Worm (Caenorhabditis elegans) whole organism, L2 larva: ENCODE measurements around the gene aldo-2.

Experiments
- C34F6.9 ChIP-seq: fragments of 150-350 bp; optimal IDR thresholded peaks from 2 replicates; lab custom pipeline; 2014; ENCODE audit warnings: missing biosample characterization, missing genetic modification characterization
- F13H6.1 ChIP-seq: sonication (generic microtip); optimal IDR thresholded peaks from 2 replicates; lab custom pipeline; 2016; ENCODE audit warnings: missing genetic modification characterization, missing compliant biosample characterization
- R02D3.7 ChIP-seq: fragments of 150-350 bp; optimal IDR thresholded peaks from 2 replicates; lab custom pipeline; 2014; ENCODE audit warnings: missing biosample characterization, missing genetic modification characterization
- ZK546.5 ChIP-seq: sonication (generic microtip); optimal IDR thresholded peaks from 2 replicates; lab custom pipeline; 2017; ENCODE audit warnings: missing biosample characterization, missing genetic modification characterization
- alr-1 ChIP-seq: fragments of 150-350 bp; optimal IDR thresholded peaks from 2 replicates; lab custom pipeline; 2014; ENCODE audit warnings: missing biosample characterization, missing genetic modification characterization
- aly-2 ChIP-seq: fragments of 150-350 bp; optimal IDR thresholded peaks from 2 replicates; lab custom pipeline; 2014; ENCODE audit warnings: missing biosample characterization, missing genetic modification characterization
- ceh-82 ChIP-seq: fragments of 150-350 bp; optimal IDR thresholded peaks from 2 replicates; lab custom pipeline; 2014; ENCODE audit warnings: missing biosample characterization, missing genetic modification characterization
- crh-2 ChIP-seq: sonication (generic microtip); optimal IDR thresholded peaks from 2 replicates; lab custom pipeline; 2017; ENCODE audit warnings: missing biosample characterization, missing genetic modification characterization
- dmd-4 ChIP-seq: sonication (generic microtip); optimal IDR thresholded peaks from 2 replicates; lab custom pipeline; 2017; ENCODE audit warnings: missing biosample characterization, missing genetic modification characterization
- egl-27 ChIP-seq: sonication (generic microtip); optimal IDR thresholded peaks from 3 replicates; lab custom pipeline; 2017; ENCODE audit warnings: missing biosample characterization, missing genetic modification reagents, missing genetic modification characterization
- elt-1 ChIP-seq: fragments of 150-350 bp; optimal IDR thresholded peaks from 2 replicates; lab custom pipeline; 2014; ENCODE audit warnings: missing biosample characterization, missing genetic modification characterization
- elt-3 ChIP-seq: sonication (generic microtip); optimal IDR thresholded peaks from 2 replicates; lab custom pipeline; 2017; ENCODE audit warnings: missing biosample characterization, missing genetic modification characterization
- fos-1 ChIP-seq: fragments of 150-350 bp; optimal IDR thresholded peaks from 2 replicates; lab custom pipeline; 2014; ENCODE audit warnings: missing biosample characterization, missing genetic modification characterization
- gmeb-1 ChIP-seq: fragments of 150-350 bp; optimal IDR thresholded peaks from 2 replicates; lab custom pipeline; 2014; ENCODE audit warnings: missing biosample characterization, missing genetic modification characterization
- lin-11 ChIP-seq: fragments of 150-350 bp; sonication (generic microtip); optimal IDR thresholded peaks from 2 replicates; lab custom pipeline; 2014; ENCODE audit warnings: missing biosample characterization, missing genetic modification characterization, inconsistent platforms, mixed read lengths
- mab-5 ChIP-seq: fragments of 150-350 bp; optimal IDR thresholded peaks from 2 replicates; lab custom pipeline; 2014; ENCODE audit warnings: missing biosample characterization, missing genetic modification characterization
- mbf-1 ChIP-seq: sonication (generic microtip); optimal IDR thresholded peaks from 2 replicates; lab custom pipeline; 2017; ENCODE audit warnings: missing biosample characterization, missing genetic modification characterization
- mdl-1 ChIP-seq, 2 experiments: fragments of 150-350 bp in 1 of 2; sonication (generic microtip) in 1 of 2; optimal IDR thresholded peaks; 2 replicates each; lab custom pipeline; 2017; ENCODE audit warnings: missing biosample characterization in 2 of 2, missing genetic modification characterization in 2 of 2
- nhr-10 ChIP-seq: sonication (generic microtip); optimal IDR thresholded peaks from 2 replicates; lab custom pipeline; 2017; ENCODE audit warnings: missing biosample characterization, missing genetic modification characterization
- nhr-11 ChIP-seq: fragments of 150-350 bp; optimal IDR thresholded peaks from 2 replicates; lab custom pipeline; 2014; ENCODE audit warnings: missing biosample characterization, missing genetic modification characterization
- nhr-12 ChIP-seq: fragments of 150-350 bp; optimal IDR thresholded peaks from 2 replicates; lab custom pipeline; 2014; ENCODE audit warnings: missing biosample characterization, missing genetic modification characterization
- nhr-129 ChIP-seq: fragments of 150-350 bp; optimal IDR thresholded peaks from 2 replicates; lab custom pipeline; 2014; ENCODE audit warnings: missing biosample characterization, missing genetic modification characterization
- nhr-21 ChIP-seq: fragments of 150-350 bp; optimal IDR thresholded peaks from 2 replicates; lab custom pipeline; 2014; ENCODE audit warnings: missing biosample characterization, missing genetic modification characterization
- nhr-23 ChIP-seq: fragments of 150-350 bp; optimal IDR thresholded peaks from 2 replicates; lab custom pipeline; 2014; ENCODE audit warnings: missing biosample characterization, missing genetic modification reagents, missing genetic modification characterization
- nhr-25 ChIP-seq: fragments of 150-350 bp; sonication (generic microtip); optimal IDR thresholded peaks from 3 replicates; lab custom pipeline; 2014; ENCODE audit warnings: missing biosample characterization, missing genetic modification characterization
- nhr-77 ChIP-seq: fragments of 150-350 bp; optimal IDR thresholded peaks from 2 replicates; lab custom pipeline; 2014; ENCODE audit warnings: missing biosample characterization, missing genetic modification characterization
- sem-4 ChIP-seq: fragments of 150-350 bp; optimal IDR thresholded peaks from 2 replicates; lab custom pipeline; 2014; ENCODE audit warnings: missing biosample characterization, missing genetic modification reagents, missing genetic modification characterization
- skn-1 ChIP-seq: sonication (generic microtip); optimal IDR thresholded peaks from 2 replicates; lab custom pipeline; 2017; ENCODE audit warnings: missing biosample characterization, missing genetic modification characterization
- sma-3 ChIP-seq: sonication (generic microtip); optimal IDR thresholded peaks from 2 replicates; lab custom pipeline; 2016; ENCODE audit warnings: missing genetic modification reagents, missing genetic modification characterization, missing compliant biosample characterization
- sma-9 ChIP-seq, 2 experiments: fragments of 150-350 bp in 1 of 2; sonication (generic microtip) in 1 of 2; optimal IDR thresholded peaks; 2 replicates each; lab custom pipeline; 2014 to 2016; ENCODE audit warnings: missing genetic modification characterization in 2 of 2, mild to moderate bottlenecking in 1 of 2, missing biosample characterization in 1 of 2, missing compliant biosample characterization in 1 of 2, missing genetic modification reagents in 1 of 2, moderate library complexity in 1 of 2
- snpc-4 ChIP-seq: fragments of 150-350 bp; optimal IDR thresholded peaks from 2 replicates; lab custom pipeline; 2014; ENCODE audit warnings: missing biosample characterization, missing genetic modification characterization
- unc-39 ChIP-seq: fragments of 150-350 bp; optimal IDR thresholded peaks from 2 replicates; lab custom pipeline; 2014; ENCODE audit warnings: missing biosample characterization, missing genetic modification characterization
- unc-55 ChIP-seq: fragments of 150-350 bp; sonication (generic microtip); optimal IDR thresholded peaks from 3 replicates; lab custom pipeline; 2014; ENCODE audit warnings: missing biosample characterization, missing genetic modification reagents, missing genetic modification characterization
- unc-62 ChIP-seq: fragments of 150-350 bp; optimal IDR thresholded peaks from 2 replicates; lab custom pipeline; 2014; ENCODE audit warnings: missing biosample characterization, missing genetic modification reagents, missing genetic modification characterization
- zag-1 ChIP-seq: fragments of 150-350 bp; optimal IDR thresholded peaks from 2 replicates; lab custom pipeline; 2014; ENCODE audit warnings: missing biosample characterization, missing genetic modification characterization
- ztf-1 ChIP-seq: fragments of 200-800 bp; sonication (Bioruptor generic); conservative IDR thresholded peaks from 2 replicates; pipeline ENCODE4 v1.3.6; 2022; ENCODE audit warnings: missing genetic modification characterization, missing compliant biosample characterization
- ztf-11 ChIP-seq: sonication (generic microtip); optimal IDR thresholded peaks from 2 replicates; lab custom pipeline; 2017; ENCODE audit warnings: missing biosample characterization, missing genetic modification characterization
- ztf-4 ChIP-seq: fragments of 150-350 bp; optimal IDR thresholded peaks from 2 replicates; lab custom pipeline; 2014; ENCODE audit warnings: missing biosample characterization, missing genetic modification characterization

aldo-2 gene

DNA sequence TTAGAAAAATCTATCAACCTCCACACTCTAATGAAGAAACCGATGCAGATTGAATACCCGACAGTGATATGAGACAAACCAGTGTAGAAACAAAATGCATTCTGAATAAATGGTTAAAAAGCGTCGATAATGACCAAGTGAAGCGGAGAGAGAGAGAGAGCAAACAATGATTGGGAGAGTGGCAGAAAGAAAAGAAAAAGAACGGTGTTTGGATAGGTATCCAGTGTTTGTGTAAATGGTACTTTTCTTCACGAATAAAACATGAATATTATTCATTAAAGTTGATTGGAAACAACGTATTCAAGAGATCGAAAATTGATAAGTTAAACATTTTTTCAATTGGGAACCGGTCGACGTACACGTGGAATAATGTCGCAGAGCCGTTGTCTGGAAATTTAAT is 7.0 kb downstream of the aldo-2 start, which contains the start of gene F01F1.15:
F01F1.15 (minus strand) TSS at position 101 of the 400 bp plus-strand sequence.
- TF ChIP-seq nhr-12 (no peak), mdl-1 (tag; optimal IDR thresholded peaks at IDR 0.05; lab: Kevin White, UChicago) (no peak), alr-1 (tag; lab: Kevin White, UChicago) (no peak)

- TF ChIP-seq unc-39 (tag; lab: Kevin White, UChicago) (no peak), zag-1 (tag; lab: Kevin White, UChicago) (no peak), nhr-21 (tag; lab: Kevin White, UChicago) (no peak), mab-5 (no peak), sma-3 (GFP tag; lab: Kevin White, UChicago) (no peak), R02D3.7 (tag; lab: Kevin White, UChicago) (no peak), nhr-129 (tag; lab: Kevin White, UChicago) (no peak), sem-4 (tag; lab: Kevin White, UChicago) (no peak), nhr-23 (tag; lab: Kevin White, UChicago) (no peak), ztf-4 (tag; lab: Kevin White, UChicago) (no peak), snpc-4 (tag; lab: Kevin White, UChicago) (no peak), aly-2 (no peak), ZK546.5 (tag; lab: Kevin White, UChicago) (no peak)
These were observed 8.0 kb downstream of the aldo-2 start, which contains the start of gene eng-1 for ce11 chrIII:5868401-5868800. Gene eng-1 (minus strand): TSS chrIII:5868501.

ce11 chrIII:5864270-5864669 is 12.2 kb downstream of the aldo-2 start, which contains the start of gene rabn-5:
Gene rabn-5 (plus strand): TSS chrIII:5864553.
- peak; percentile 53 for TF ChIP-seq C34F6.9 (tag; lab: Kevin White, UChicago)
- TF ChIP-seq sma-9 (GFP tag; optimal IDR thresholded peaks at IDR 0.05; lab: Kevin White, UChicago): no peak
- no peak for TF ChIP-seq sma-9 (tag; optimal IDR thresholded peaks at IDR 0.05; lab: Kevin White, UChicago)
- peak; percentile 57 for TF ChIP-seq fos-1 (tag; lab: Kevin White, UChicago)

DNA sequence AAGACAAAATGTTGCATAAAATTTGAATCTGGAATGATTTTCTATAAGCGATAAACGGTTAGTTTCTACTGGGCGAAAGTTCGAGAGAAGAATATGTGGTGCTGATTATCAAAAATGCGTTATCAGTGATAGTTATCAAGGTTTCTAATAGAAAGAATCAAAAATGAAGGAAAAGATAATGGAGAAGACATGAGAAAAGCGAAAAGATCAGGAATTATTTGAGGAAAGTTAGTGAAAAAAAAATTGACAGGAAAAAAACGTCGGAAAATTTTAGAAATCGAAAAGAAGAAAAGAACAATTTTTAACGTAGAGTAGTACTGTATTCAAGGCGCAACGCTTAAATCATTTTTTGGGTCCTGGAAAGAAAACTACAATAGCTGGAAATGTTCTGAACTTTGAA is 12.7 kb downstream of the aldo-2 start, which contains the start of gene dnpp-1:
dnpp-1 (minus strand) TSS at position 30 of the 400 bp plus-strand sequence.
- TF ChIP-seq crh-2 (tag; lab: Kevin White, UChicago) (peak; percentile 63), nhr-23 (tag; lab: Kevin White, UChicago) (no peak), skn-1 (tag; lab: Kevin White, UChicago) (peak; percentile 72), sma-9 (GFP tag; optimal IDR thresholded peaks at IDR 0.05; lab: Kevin White, UChicago) (no peak), sma-9 (tag; optimal IDR thresholded peaks at IDR 0.05; lab: Kevin White, UChicago) (no peak), fos-1 (tag; lab: Kevin White, UChicago) (peak; percentile 87)

DNA sequence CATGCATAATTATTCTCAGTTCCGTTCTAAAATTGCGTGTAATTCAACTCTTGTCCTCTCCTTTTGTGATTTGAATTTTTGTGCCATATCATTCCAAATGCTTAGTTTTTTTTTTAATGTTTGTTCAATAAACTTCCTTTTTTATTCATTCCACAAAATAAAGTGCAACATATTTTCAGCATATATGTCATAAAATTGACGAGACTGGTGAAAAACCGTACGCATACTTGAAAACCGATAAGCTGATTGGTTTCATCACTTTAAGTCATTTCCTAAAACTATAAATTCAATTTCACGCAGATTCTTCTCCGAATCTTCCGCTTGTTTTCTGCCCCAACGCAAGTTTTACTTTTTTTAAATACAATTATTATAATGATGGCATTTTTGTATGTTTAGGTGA is 17.4 kb downstream of the aldo-2 start, which contains the start of gene dpf-4:
dpf-4 (plus strand) TSS at position 301 of the 400 bp plus-strand sequence.
- no peak for TF ChIP-seq sma-9 (GFP tag; optimal IDR thresholded peaks at IDR 0.05; lab: Kevin White, UChicago)
- no peak for TF ChIP-seq sma-9 (tag; optimal IDR thresholded peaks at IDR 0.05; lab: Kevin White, UChicago)
- no peak for TF ChIP-seq nhr-77 (tag; lab: Kevin White, UChicago)
- TF ChIP-seq skn-1 (tag; lab: Kevin White, UChicago): no peak
- no peak for TF ChIP-seq mab-5
- TF ChIP-seq gmeb-1 (tag; lab: Kevin White, UChicago): no peak
- no peak for TF ChIP-seq unc-62 (GFP tag; lab: Kevin White, UChicago)
- TF ChIP-seq sma-3 (GFP tag; lab: Kevin White, UChicago): no peak

ce11 chrIII:5855637-5856179 is 20.7 kb downstream of the aldo-2 start, which contains the start of the genes cct-6 and alh-9:
Gene cct-6 (minus strand): TSS chrIII:5855687.
Gene alh-9 (plus strand): TSS chrIII:5856018.
- TF ChIP-seq nhr-25 (tag; lab: Kevin White, UChicago): peak; percentile 84
- TF ChIP-seq gmeb-1 (tag; lab: Kevin White, UChicago): peak; percentile 93
- TF ChIP-seq egl-27 (tag; lab: Kevin White, UChicago): peak; percentile 39
- peak; percentile 69 for TF ChIP-seq F13H6.1 (tag; lab: Kevin White, UChicago)
- TF ChIP-seq nhr-23 (tag; lab: Kevin White, UChicago): no peak
- peak; percentile 94 for TF ChIP-seq unc-55 (GFP tag; lab: Kevin White, UChicago)
- no peak for TF ChIP-seq elt-3 (tag; lab: Kevin White, UChicago)
- TF ChIP-seq mbf-1 (tag; lab: Kevin White, UChicago): no peak
- TF ChIP-seq snpc-4 (tag; lab: Kevin White, UChicago): peak; percentile 37
- peak; percentile 46 for TF ChIP-seq mab-5
- TF ChIP-seq nhr-21 (tag; lab: Kevin White, UChicago): peak; percentile 54
- TF ChIP-seq nhr-10 (tag; lab: Kevin White, UChicago): no peak
- TF ChIP-seq ztf-4 (tag; lab: Kevin White, UChicago): peak; percentile 19
- TF ChIP-seq dmd-4: no peak
- peak; percentile 2 for TF ChIP-seq sem-4 (tag; lab: Kevin White, UChicago)
- TF ChIP-seq zag-1 (tag; lab: Kevin White, UChicago): no peak
- no peak for TF ChIP-seq mdl-1 (tag; optimal IDR thresholded peaks at IDR 0.05; lab: Kevin White, UChicago)
- TF ChIP-seq ZK546.5 (tag; lab: Kevin White, UChicago): peak; percentile 1
- TF ChIP-seq ztf-1: no peak
- no peak for TF ChIP-seq unc-62 (GFP tag; lab: Kevin White, UChicago)
- no peak for TF ChIP-seq ztf-11 (tag; lab: Kevin White, UChicago)
- no peak for TF ChIP-seq elt-1 (tag; lab: Kevin White, UChicago)
- no peak for TF ChIP-seq nhr-11 (tag; lab: Kevin White, UChicago)
- TF ChIP-seq crh-2 (tag; lab: Kevin White, UChicago): peak; percentile 89
- TF ChIP-seq lin-11 (tag; lab: Kevin White, UChicago): peak; percentile 79
- TF ChIP-seq C34F6.9 (tag; lab: Kevin White, UChicago): peak; percentile 92
- TF ChIP-seq alr-1 (tag; lab: Kevin White, UChicago): no peak
- TF ChIP-seq fos-1 (tag; lab: Kevin White, UChicago): peak; percentile 56
- TF ChIP-seq nhr-129 (tag; lab: Kevin White, UChicago): peak; percentile 88
- peak; percentile 20 for TF ChIP-seq ceh-82
